3 fruit fly cellular contexts compared by ENCODE assay signal in the genomic region with DNA sequence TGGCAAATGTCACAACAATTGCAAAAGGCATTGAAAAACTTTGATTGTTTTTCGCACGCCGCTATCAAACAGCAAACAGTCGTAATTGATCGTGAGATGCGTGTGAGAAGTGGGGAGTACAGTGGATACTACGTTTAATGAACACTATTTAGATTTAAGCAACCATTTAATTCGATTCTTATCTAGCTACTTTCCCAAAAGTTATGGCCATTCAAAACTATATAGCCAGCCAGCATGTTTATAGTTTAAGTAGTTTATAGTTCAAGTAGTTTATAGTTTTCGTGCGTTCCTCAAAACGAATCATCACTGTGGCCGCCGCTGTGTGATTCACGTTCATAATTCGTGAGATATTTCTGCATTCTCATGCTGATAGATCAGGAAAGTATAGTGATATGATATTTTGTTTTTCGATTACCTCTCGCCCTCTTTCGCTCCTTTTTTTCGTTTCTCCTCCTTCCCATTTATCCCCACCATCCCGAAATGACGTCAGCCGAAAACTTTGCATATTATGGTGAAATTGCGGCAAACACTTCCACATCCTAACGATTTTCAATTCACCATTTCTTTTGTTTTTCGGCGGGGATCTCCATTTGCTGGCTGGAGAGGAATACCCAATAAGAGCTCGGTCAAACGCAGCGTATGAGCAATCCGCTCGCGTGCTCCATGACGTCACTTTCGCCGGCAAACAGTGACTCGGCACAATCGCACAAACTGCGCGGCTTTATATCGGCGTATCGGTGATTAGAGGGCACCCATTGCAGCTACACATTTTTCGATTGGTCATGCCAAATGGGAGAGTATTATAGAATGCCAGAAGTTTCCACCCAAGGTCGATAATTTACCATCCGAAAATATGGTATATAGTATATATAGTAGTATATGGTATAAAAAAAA.
A peak's percentile ranks its signal among the peaks of the same experiment; 100 is the strongest.
TF ChIP-seq lines count a peak whose summit lies in the region.

No protein-coding gene starts in this region.

TF ChIP-seq in whole organism, adult, 20 proteins besides CTCF, POLR2A, EP300 and RAD21 (continued from another document):
- TF ChIP-seq CG1620 (GFP tag; optimal IDR thresholded peaks at IDR 0.05; lab: Kevin White, UChicago) (peak; percentile 11), tj (GFP tag; optimal IDR thresholded peaks at IDR 0.05; lab: Kevin White, UChicago) (no peak), CG7045 (GFP tag; optimal IDR thresholded peaks at IDR 0.05; lab: Kevin White, UChicago) (peak; percentile 63), CG14711 (tag; optimal IDR thresholded peaks at IDR 0.05; lab: Kevin White, UChicago) (peak; percentile 67)

TF ChIP-seq in whole organism, embryonic, 481 proteins besides CTCF, POLR2A, EP300 and RAD21 (continued from another document and continues in another):
- peak; percentile 48; the same call in 1 of the 2 replicates for TF ChIP-seq GATAe (GFP tag; conservative IDR thresholded peaks at IDR 0.05; lab: Robert Waterston, UW)
- TF ChIP-seq Aef1 (GFP tag; IDR thresholded peaks at IDR 0.05; lab: Robert Waterston, UW) = peak; percentile 43; the same call in 1 of the 3 replicates
- TF ChIP-seq CG34376 (GFP tag; optimal IDR thresholded peaks at IDR 0.05; lab: Kevin White, UChicago) = peak; percentile 34
- TF ChIP-seq CG12104 (GFP tag; optimal IDR thresholded peaks at IDR 0.05; lab: Kevin White, UChicago) = no peak
- TF ChIP-seq CG10321 (GFP tag; IDR thresholded peaks at IDR 0.05; lab: Robert Waterston, UW) = no peak
- TF ChIP-seq CG8944 (GFP tag; optimal IDR thresholded peaks at IDR 0.05; lab: Kevin White, UChicago) = peak; percentile 36
- no peak for TF ChIP-seq ewg (GFP tag; optimal IDR thresholded peaks at IDR 0.05; lab: Kevin White, UChicago)
- peak; percentile 12 for TF ChIP-seq CG4820 (GFP tag; optimal IDR thresholded peaks at IDR 0.05; lab: Kevin White, UChicago)
- TF ChIP-seq CG10209 (GFP tag; optimal IDR thresholded peaks at IDR 0.05; lab: Kevin White, UChicago) = peak; percentile 44
- TF ChIP-seq vfl (GFP tag; optimal IDR thresholded peaks at IDR 0.05; lab: Kevin White, UChicago) = peak; percentile 76
- TF ChIP-seq CG2199 (GFP tag; IDR thresholded peaks at IDR 0.05; lab: Robert Waterston, UW) = no peak
- TF ChIP-seq Dp (GFP tag; optimal IDR thresholded peaks at IDR 0.05; lab: Kevin White, UChicago) = no peak
- peak; percentile 49 for TF ChIP-seq CG12219 (GFP tag; optimal IDR thresholded peaks at IDR 0.05; lab: Kevin White, UChicago)
- peak; percentile 74 for TF ChIP-seq CG2678 (tag; optimal IDR thresholded peaks at IDR 0.05; lab: Kevin White, UChicago)
- TF ChIP-seq CG11504 (tag; optimal IDR thresholded peaks at IDR 0.05; lab: Kevin White, UChicago) = peak; percentile 62
- peak; percentile 23 for TF ChIP-seq pb (GFP tag; optimal IDR thresholded peaks at IDR 0.05; lab: Kevin White, UChicago)
- no peak for TF ChIP-seq pan (optimal IDR thresholded peaks at IDR 0.05; lab: Kevin White, UChicago)
- TF ChIP-seq pan (GFP tag; optimal IDR thresholded peaks at IDR 0.05 in 1 of 2, IDR thresholded peaks at IDR 0.05 in 1 of 2) = peak in 1 of 2 experiments; percentile 68
- peak; percentile 56 for TF ChIP-seq ind (GFP tag; optimal IDR thresholded peaks at IDR 0.05; lab: Kevin White, UChicago)
- peak; percentile 67 for TF ChIP-seq Ptx1 (GFP tag; IDR thresholded peaks at IDR 0.05; lab: Robert Waterston, UW)
- no peak for TF ChIP-seq CG7987 (GFP tag; optimal IDR thresholded peaks at IDR 0.05; lab: Kevin White, UChicago)
- no peak for TF ChIP-seq Stat92E (GFP tag; optimal IDR thresholded peaks at IDR 0.05; lab: Kevin White, UChicago)
- peak; percentile 20 for TF ChIP-seq sug (tag; optimal IDR thresholded peaks at IDR 0.05; lab: Kevin White, UChicago)
- peak; percentile 11 for TF ChIP-seq D19A (tag; optimal IDR thresholded peaks at IDR 0.05; lab: Kevin White, UChicago)
- TF ChIP-seq lola (GFP tag; optimal IDR thresholded peaks at IDR 0.05; lab: Kevin White, UChicago) = no peak
- TF ChIP-seq ftz-f1 (GFP tag; optimal IDR thresholded peaks at IDR 0.05; lab: Kevin White, UChicago) = no peak
- no peak for TF ChIP-seq amos (GFP tag; IDR thresholded peaks at IDR 0.05; lab: Robert Waterston, UW; ENCODE audit: partially characterized antibody)
- no peak for TF ChIP-seq CG10959 (GFP tag; IDR thresholded peaks at IDR 0.05; lab: Robert Waterston, UW)
- TF ChIP-seq stc (GFP tag; IDR thresholded peaks at IDR 0.05; lab: Robert Waterston, UW) = peak; percentile 33; the same call in 1 of the 2 replicates
- no peak for TF ChIP-seq Lpt (GFP tag; optimal IDR thresholded peaks at IDR 0.05; lab: Kevin White, UChicago)
- TF ChIP-seq sr (GFP tag; IDR thresholded peaks at IDR 0.05; lab: Robert Waterston, UW) = no peak
- TF ChIP-seq CkIIα-i1 (GFP tag; IDR thresholded peaks at IDR 0.05; lab: Robert Waterston, UW) = no peak
- TF ChIP-seq CG8290 (GFP tag; optimal IDR thresholded peaks at IDR 0.05; lab: Kevin White, UChicago) = no peak
- TF ChIP-seq CG8290 (tag; optimal IDR thresholded peaks at IDR 0.05; lab: Kevin White, UChicago) = peak in 1 of 2 experiments; percentile 94
- peak; percentile 22 to 30 for TF ChIP-seq Pdp1 (GFP tag; optimal IDR thresholded peaks at IDR 0.05; lab: Kevin White, UChicago)
- peak; percentile 74 for TF ChIP-seq gem (tag; optimal IDR thresholded peaks at IDR 0.05; lab: Kevin White, UChicago)
- TF ChIP-seq CG11695 (GFP tag; IDR thresholded peaks at IDR 0.05; lab: Robert Waterston, UW) = peak; percentile 58; the same call in 2 of the 3 replicates
- peak; percentile 17 for TF ChIP-seq Blimp-1 (GFP tag; optimal IDR thresholded peaks at IDR 0.05; lab: Kevin White, UChicago)
- no peak for TF ChIP-seq Hr39 (optimal IDR thresholded peaks at IDR 0.05; lab: Kevin White, UChicago)
- TF ChIP-seq CG4360 (GFP tag; IDR thresholded peaks at IDR 0.05; lab: Robert Waterston, UW) = no peak
- TF ChIP-seq CG7839 (tag; optimal IDR thresholded peaks at IDR 0.05; lab: Kevin White, UChicago) = peak; percentile 75
- peak; percentile 17 for TF ChIP-seq CG18262 (tag; optimal IDR thresholded peaks at IDR 0.05; lab: Kevin White, UChicago)
- no peak for TF ChIP-seq peb (GFP tag; IDR thresholded peaks at IDR 0.05; lab: Robert Waterston, UW)
- peak; percentile 30 for TF ChIP-seq Camta (GFP tag; optimal IDR thresholded peaks at IDR 0.05; lab: Kevin White, UChicago)
- TF ChIP-seq Dek (tag; optimal IDR thresholded peaks at IDR 0.05; lab: Kevin White, UChicago) = peak; percentile 79
- TF ChIP-seq stwl (tag; optimal IDR thresholded peaks at IDR 0.05; lab: Kevin White, UChicago) = no peak
- TF ChIP-seq CG17829 (tag; optimal IDR thresholded peaks at IDR 0.05; lab: Kevin White, UChicago) = peak; percentile 29
- TF ChIP-seq CG14441 (GFP tag; IDR thresholded peaks at IDR 0.05; lab: Robert Waterston, UW) = peak; percentile 75
- no peak for TF ChIP-seq otp (GFP tag; IDR thresholded peaks at IDR 0.05; lab: Robert Waterston, UW)
- TF ChIP-seq br (optimal IDR thresholded peaks at IDR 0.05; lab: Kevin White, UChicago) = no peak
- no peak for TF ChIP-seq pnt (GFP tag; optimal IDR thresholded peaks at IDR 0.05; lab: Kevin White, UChicago)
- TF ChIP-seq Bdp1 (GFP tag; optimal IDR thresholded peaks at IDR 0.05; lab: Kevin White, UChicago) = no peak
- TF ChIP-seq CG16863 (GFP tag; optimal IDR thresholded peaks at IDR 0.05; lab: Kevin White, UChicago) = peak; percentile 40
- TF ChIP-seq CG12071 (GFP tag; optimal IDR thresholded peaks at IDR 0.05; lab: Kevin White, UChicago) = peak; percentile 34
- peak; percentile 20 for TF ChIP-seq D19B (GFP tag; optimal IDR thresholded peaks at IDR 0.05; lab: Kevin White, UChicago)
- TF ChIP-seq ATbp (GFP tag; optimal IDR thresholded peaks at IDR 0.05; lab: Kevin White, UChicago) = no peak
- peak; percentile 18 for TF ChIP-seq NK7.1 (GFP tag; optimal IDR thresholded peaks at IDR 0.05; lab: Kevin White, UChicago)
- no peak for TF ChIP-seq so (GFP tag; IDR thresholded peaks at IDR 0.05; lab: Robert Waterston, UW)
- no peak for TF ChIP-seq gt (GFP tag; IDR thresholded peaks at IDR 0.05; lab: Robert Waterston, UW)

TF ChIP-seq in whole organism, prepupa, 60 proteins besides CTCF, POLR2A, EP300 and RAD21 (continued from another document):
- TF ChIP-seq CG6276 (GFP tag; optimal IDR thresholded peaks at IDR 0.05; lab: Kevin White, UChicago) (no peak), Sox14 (GFP tag; optimal IDR thresholded peaks at IDR 0.05; lab: Kevin White, UChicago) (no peak), Sox15 (GFP tag; optimal IDR thresholded peaks at IDR 0.05; lab: Kevin White, UChicago) (no peak), CG3919 (GFP tag; optimal IDR thresholded peaks at IDR 0.05; lab: Kevin White, UChicago) (no peak), CG11902 (GFP tag; optimal IDR thresholded peaks at IDR 0.05; lab: Kevin White, UChicago) (no peak), acj6 (GFP tag; optimal IDR thresholded peaks at IDR 0.05; lab: Kevin White, UChicago) (peak; percentile 15), Eip93F (GFP tag; optimal IDR thresholded peaks at IDR 0.05; lab: Kevin White, UChicago) (no peak), CG4318 (GFP tag; optimal IDR thresholded peaks at IDR 0.05; lab: Kevin White, UChicago) (no peak), salr (GFP tag; optimal IDR thresholded peaks at IDR 0.05; lab: Kevin White, UChicago) (no peak), CG7368 (GFP tag; optimal IDR thresholded peaks at IDR 0.05; lab: Kevin White, UChicago) (no peak), CG8319 (GFP tag; optimal IDR thresholded peaks at IDR 0.05; lab: Kevin White, UChicago) (no peak), CG16779 (tag; optimal IDR thresholded peaks at IDR 0.05; lab: Kevin White, UChicago) (no peak), CG8119 (GFP tag; IDR thresholded peaks at IDR 0.05; lab: Robert Waterston, UW) (no peak), pdm3 (GFP tag; optimal IDR thresholded peaks at IDR 0.05; lab: Kevin White, UChicago) (peak; percentile 36), CG10669 (GFP tag; optimal IDR thresholded peaks at IDR 0.05; lab: Kevin White, UChicago) (no peak), CG31627 (GFP tag; optimal IDR thresholded peaks at IDR 0.05; lab: Kevin White, UChicago) (peak; percentile 3), CG15336 (GFP tag; IDR thresholded peaks at IDR 0.05; lab: Robert Waterston, UW) (0 out of 2 replicates have a peak, but pooled peaks have one; percentile 16), Eip78C (GFP tag; lab: Kevin White, UChicago) (peak; percentile 54), Smox (GFP tag; optimal IDR thresholded peaks at IDR 0.05; lab: Kevin White, UChicago) (no peak), svp (GFP tag; lab: Kevin White, UChicago) (peak; percentile 31), spab (GFP tag; optimal IDR thresholded peaks at IDR 0.05; lab: Kevin White, UChicago) (no peak), CG6163 (GFP tag; IDR thresholded peaks at IDR 0.05; lab: Robert Waterston, UW) (0 out of 3 replicates have a peak, but pooled peaks have one; percentile 17), CG32006 (GFP tag; optimal IDR thresholded peaks at IDR 0.05; lab: Kevin White, UChicago) (peak; percentile 6), CG34406 (GFP tag; optimal IDR thresholded peaks at IDR 0.05; lab: Kevin White, UChicago) (no peak), CG10631 (GFP tag; optimal IDR thresholded peaks at IDR 0.05; lab: Kevin White, UChicago) (peak; percentile 17), fkh (GFP tag; optimal IDR thresholded peaks at IDR 0.05; lab: Kevin White, UChicago) (peak; percentile 31), CG8632 (GFP tag; optimal IDR thresholded peaks at IDR 0.05; lab: Kevin White, UChicago) (no peak), CG11294 (GFP tag; IDR thresholded peaks at IDR 0.05; lab: Robert Waterston, UW) (peak; percentile 50; the same call in 1 of the 2 replicates), eg (GFP tag; IDR thresholded peaks at IDR 0.05; lab: Robert Waterston, UW) (peak; percentile 28; the same call in 1 of the 3 replicates), dac (GFP tag; optimal IDR thresholded peaks at IDR 0.05; lab: Kevin White, UChicago) (no peak), Ets21C (GFP tag; optimal IDR thresholded peaks at IDR 0.05; lab: Kevin White, UChicago) (no peak), CG6792 (GFP tag; optimal IDR thresholded peaks at IDR 0.05; lab: Kevin White, UChicago) (peak; percentile 0), topi (GFP tag; optimal IDR thresholded peaks at IDR 0.05; lab: Kevin White, UChicago) (peak; percentile 21), cyc (GFP tag; optimal IDR thresholded peaks at IDR 0.05; lab: Kevin White, UChicago) (peak; percentile 13), Gug (GFP tag; IDR thresholded peaks at IDR 0.05; lab: Robert Waterston, UW) (no peak), lz (GFP tag; optimal IDR thresholded peaks at IDR 0.05; lab: Kevin White, UChicago) (peak; percentile 30), vri (GFP tag; optimal IDR thresholded peaks at IDR 0.05; lab: Kevin White, UChicago) (no peak), CG1621 (tag; optimal IDR thresholded peaks at IDR 0.05; lab: Kevin White, UChicago) (no peak), Blimp-1 (GFP tag; optimal IDR thresholded peaks at IDR 0.05; lab: Kevin White, UChicago) (no peak), CG6854 (GFP tag; optimal IDR thresholded peaks at IDR 0.05; lab: Kevin White, UChicago) (no peak), fd59A (GFP tag; optimal IDR thresholded peaks at IDR 0.05; lab: Kevin White, UChicago) (no peak), CG6808 (GFP tag; optimal IDR thresholded peaks at IDR 0.05; lab: Kevin White, UChicago) (no peak), Hr4 (GFP tag; optimal IDR thresholded peaks at IDR 0.05; lab: Kevin White, UChicago) (peak; percentile 24)
